Fruit fly (Drosophila melanogaster) whole organism, wandering third instar larva: ENCODE data around the gene STUB1.

Source experiments
- ey ChIP-seq: fragments of 200-800 bp; sonication (Bioruptor generic); optimal IDR thresholded peaks from 2 replicates; lab custom pipeline; 2016; ENCODE audit warnings: missing biosample characterization, missing genetic modification characterization
- h ChIP-seq: fragments of 200-800 bp; sonication (Bioruptor generic); optimal IDR thresholded peaks from 3 replicates; lab custom pipeline; 2016; ENCODE audit warnings: missing biosample characterization, mild to moderate bottlenecking, missing genetic modification characterization
- pan ChIP-seq: fragments of >200 bp; optimal IDR thresholded peaks from 2 replicates; lab custom pipeline; 2017
- sage ChIP-seq: fragments of 200-800 bp; sonication (Bioruptor generic); optimal IDR thresholded peaks from 2 replicates; lab custom pipeline; 2016; ENCODE audit warnings: missing biosample characterization, mild to moderate bottlenecking, missing genetic modification characterization
- tai ChIP-seq: sonication (Bioruptor generic); optimal IDR thresholded peaks from 2 replicates; lab custom pipeline; 2016; ENCODE audit warnings: missing biosample characterization, missing genetic modification characterization
- usp ChIP-seq: fragments of >200 bp; optimal IDR thresholded peaks from 2 replicates; lab custom pipeline; 2017; ENCODE audit warnings: missing biosample characterization, missing genetic modification characterization
- woc ChIP-seq: sonication (Bioruptor generic); optimal IDR thresholded peaks from 2 replicates; lab custom pipeline; 2016; ENCODE audit warnings: missing biosample characterization, mild to moderate bottlenecking, missing genetic modification characterization

DNA sequence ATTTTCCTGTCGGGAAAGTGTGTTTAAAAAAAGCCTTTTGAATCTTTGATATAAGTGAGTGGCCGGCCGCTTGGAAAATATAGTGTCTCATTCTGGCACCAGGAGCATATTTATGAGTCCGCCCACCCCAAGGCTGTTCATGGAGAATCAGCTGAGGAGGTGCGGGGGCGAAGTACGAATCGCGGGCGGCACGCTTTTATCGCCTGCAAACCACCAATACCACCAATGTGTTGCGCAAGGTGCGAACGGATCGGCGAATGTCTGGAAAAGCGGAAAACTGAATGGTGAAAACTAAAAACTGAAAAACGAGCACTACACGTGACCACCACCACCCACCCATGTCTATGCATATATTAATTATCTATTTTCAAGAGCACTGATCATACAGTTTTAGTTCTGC is 31.6 kb downstream of the STUB1 start:
- no peak for TF ChIP-seq sage (GFP tag; lab: Kevin White, UChicago)
- TF ChIP-seq tai = no peak
- TF ChIP-seq pan = no peak
- TF ChIP-seq h = no peak
- no peak for TF ChIP-seq woc (GFP tag; lab: Kevin White, UChicago)
- TF ChIP-seq usp (GFP tag; lab: Kevin White, UChicago) = no peak
- no peak for TF ChIP-seq ey (GFP tag; lab: Kevin White, UChicago)
